Worm (Caenorhabditis elegans): ENCODE data around the gene nlp-6.

Gene nlp-6

ce11 chrX:17636326-17636735 lies 25.9 kb upstream of the nlp-6 start:
- TF ChIP-seq ces-1 (GFP tag; optimal IDR thresholded peaks at IDR 0.05) (no peak), lin-32 (GFP tag; optimal IDR thresholded peaks at IDR 0.05) (no peak), nhr-28 (tag; optimal IDR thresholded peaks at IDR 0.05) (no peak), ham-2 (GFP tag; optimal IDR thresholded peaks at IDR 0.05) (no peak), nhr-237 (tag; optimal IDR thresholded peaks at IDR 0.05) (no peak)

ce11 chrX:17637528-17637927 lies 24.7 kb upstream of the nlp-6 start:
- TF ChIP-seq ceh-83 (GFP tag; optimal IDR thresholded peaks at IDR 0.05) (no peak), mep-1 (tag; optimal IDR thresholded peaks at IDR 0.05) (no peak), nhr-76 (tag; optimal IDR thresholded peaks at IDR 0.05) (no peak), ceh-39 (tag; optimal IDR thresholded peaks at IDR 0.05) (no peak), nhr-28 (tag; optimal IDR thresholded peaks at IDR 0.05) (no peak), unc-39 (tag; optimal IDR thresholded peaks at IDR 0.05) (no peak), hlh-1 (tag; optimal IDR thresholded peaks at IDR 0.05) (no peak), ces-1 (GFP tag; optimal IDR thresholded peaks at IDR 0.05) (no peak), lin-32 (GFP tag; optimal IDR thresholded peaks at IDR 0.05) (no peak), lin-13 (tag; optimal IDR thresholded peaks at IDR 0.05) (no peak), ceh-43 (GFP tag; optimal IDR thresholded peaks at IDR 0.05) (no peak), pha-4 (tag; optimal IDR thresholded peaks at IDR 0.05) (no peak), elt-1 (tag; optimal IDR thresholded peaks at IDR 0.05; ENCODE audit: borderline replicate concordance, insufficient read depth) (no peak)

ce11 chrX:17638460-17638859 lies 23.8 kb upstream of the nlp-6 start:
- TF ChIP-seq ces-1 (GFP tag; optimal IDR thresholded peaks at IDR 0.05): no peak
- no peak for TF ChIP-seq sptf-1 (tag; optimal IDR thresholded peaks at IDR 0.05)
- no peak for TF ChIP-seq cnd-1 (tag; optimal IDR thresholded peaks at IDR 0.05)
- TF ChIP-seq mep-1 (tag; optimal IDR thresholded peaks at IDR 0.05): no peak
- no peak for TF ChIP-seq sem-2 (GFP tag; optimal IDR thresholded peaks at IDR 0.05)
- no peak for TF ChIP-seq M03D4.4 (tag; optimal IDR thresholded peaks at IDR 0.05)
- TF ChIP-seq unc-62 (GFP tag; optimal IDR thresholded peaks at IDR 0.05): no peak

ce11 chrX:17638970-17639369 lies 23.3 kb upstream of the nlp-6 start:
- TF ChIP-seq ceh-83 (GFP tag; optimal IDR thresholded peaks at IDR 0.05) (no peak), hlh-1 (tag; optimal IDR thresholded peaks at IDR 0.05) (no peak), nhr-2 (tag; optimal IDR thresholded peaks at IDR 0.05) (no peak), mep-1 (tag; optimal IDR thresholded peaks at IDR 0.05) (no peak), mls-2 (tag; optimal IDR thresholded peaks at IDR 0.05) (no peak), ztf-11 (tag; optimal IDR thresholded peaks at IDR 0.05) (no peak), bed-3 (GFP tag; optimal IDR thresholded peaks at IDR 0.05) (no peak), lsy-2 (tag; optimal IDR thresholded peaks at IDR 0.05) (no peak), drap-1 (GFP tag; optimal IDR thresholded peaks at IDR 0.05) (no peak), pha-4 (tag; optimal IDR thresholded peaks at IDR 0.05) (no peak), zip-8 (tag; optimal IDR thresholded peaks at IDR 0.05) (no peak), unc-120 (tag; optimal IDR thresholded peaks at IDR 0.05; ENCODE audit: poor library complexity, severe bottlenecking) (no peak), blmp-1 (tag; optimal IDR thresholded peaks at IDR 0.05) (no peak), nhr-28 (tag; optimal IDR thresholded peaks at IDR 0.05) (no peak), unc-62 (GFP tag; optimal IDR thresholded peaks at IDR 0.05) (no peak), nhr-12 (tag; optimal IDR thresholded peaks at IDR 0.05) (no peak), sptf-1 (tag; optimal IDR thresholded peaks at IDR 0.05) (no peak), ceh-39 (tag; optimal IDR thresholded peaks at IDR 0.05) (no peak)

- TF ChIP-seq unc-62 (GFP tag; optimal IDR thresholded peaks at IDR 0.05): peak; percentile 23
- TF ChIP-seq nhr-12 (tag; optimal IDR thresholded peaks at IDR 0.05): no peak
- TF ChIP-seq hlh-1 (tag; optimal IDR thresholded peaks at IDR 0.05): peak; percentile 57
- no peak for TF ChIP-seq nhr-76 (tag; optimal IDR thresholded peaks at IDR 0.05)
- peak; percentile 81 for TF ChIP-seq unc-120 (tag; optimal IDR thresholded peaks at IDR 0.05; ENCODE audit: poor library complexity, severe bottlenecking)
These were observed 21.5 kb upstream of the nlp-6 start, which contains the start of gene H18N23.2 for ce11 chrX:17640790-17641189. Gene H18N23.2, minus strand, starts transcription at chrX:17640871.

ce11 chrX:17642832-17643231 lies 19.4 kb upstream of the nlp-6 start:
- no peak for TF ChIP-seq mls-2 (tag; optimal IDR thresholded peaks at IDR 0.05)
- TF ChIP-seq ztf-11 (tag; optimal IDR thresholded peaks at IDR 0.05): no peak
- TF ChIP-seq ceh-83 (GFP tag; optimal IDR thresholded peaks at IDR 0.05): no peak
- TF ChIP-seq bed-3 (GFP tag; optimal IDR thresholded peaks at IDR 0.05): no peak
- no peak for TF ChIP-seq ces-1 (GFP tag; optimal IDR thresholded peaks at IDR 0.05)
- TF ChIP-seq ham-2 (GFP tag; optimal IDR thresholded peaks at IDR 0.05): no peak
- no peak for TF ChIP-seq nhr-12 (tag; optimal IDR thresholded peaks at IDR 0.05)

Measured in whole organism, mixed stage, embryonic.